Worm (Caenorhabditis elegans): ENCODE data around the gene dhgd-1.
"Not testable (repeated sequence)": the region's sequence is repeated elsewhere in the genome, so short reads cannot be mapped to it uniquely, and the experiment has no call there.

dhgd-1 gene

ce11 chrII:11551981-11552380 is at the start of gene dhgd-1:
Gene dhgd-1 (minus strand): TSS chrII:11552081.
- TF ChIP-seq him-1, dao-5, W03F9.2 (tag; optimal IDR thresholded peaks at IDR 0.05): not testable (repeated sequence)

ce11 chrII:11600711-11601110 is 48.8 kb upstream of the dhgd-1 start, which contains the start of gene F07A11.4:
Gene F07A11.4 (plus strand): TSS chrII:11601011.
- no peak for TF ChIP-seq W03F9.2 (tag; optimal IDR thresholded peaks at IDR 0.05)
- TF ChIP-seq dao-5 (tag; optimal IDR thresholded peaks at IDR 0.05), result no peak
- no peak for TF ChIP-seq him-1 (tag; optimal IDR thresholded peaks at IDR 0.05)

- TF ChIP-seq W03F9.2 (tag; optimal IDR thresholded peaks at IDR 0.05), result no peak
- no peak for TF ChIP-seq dao-5 (tag; optimal IDR thresholded peaks at IDR 0.05)
- no peak for TF ChIP-seq him-1 (tag; optimal IDR thresholded peaks at IDR 0.05)
Measured at ce11 chrII:11599751-11600150, 47.9 kb upstream of the dhgd-1 start, which contains the start of gene npp-5. Gene npp-5 (minus strand): TSS chrII:11599809.

- TF ChIP-seq him-1 (tag; optimal IDR thresholded peaks at IDR 0.05) (no peak), dao-5 (tag; optimal IDR thresholded peaks at IDR 0.05) (no peak), W03F9.2 (tag; optimal IDR thresholded peaks at IDR 0.05) (no peak)
Measured at ce11 chrII:11596157-11596740, 44.4 kb upstream of the dhgd-1 start.

- TF ChIP-seq dao-5 (tag; optimal IDR thresholded peaks at IDR 0.05), result no peak
- TF ChIP-seq W03F9.2 (tag; optimal IDR thresholded peaks at IDR 0.05), result no peak
- no peak for TF ChIP-seq him-1 (tag; optimal IDR thresholded peaks at IDR 0.05)
Measured at ce11 chrII:11595368-11595996, 43.6 kb upstream of the dhgd-1 start, which contains the start of gene gfat-1. Gene gfat-1 (minus strand): TSS chrII:11595418.

- TF ChIP-seq him-1 (tag; optimal IDR thresholded peaks at IDR 0.05), result no peak
- no peak for TF ChIP-seq dao-5 (tag; optimal IDR thresholded peaks at IDR 0.05)
- TF ChIP-seq W03F9.2 (tag; optimal IDR thresholded peaks at IDR 0.05), result no peak
Measured at ce11 chrII:11592023-11592422, 40.1 kb upstream of the dhgd-1 start, which contains the start of gene F07A11.1. Gene F07A11.1 (minus strand): TSS chrII:11592123.

- no peak for TF ChIP-seq dao-5 (tag; optimal IDR thresholded peaks at IDR 0.05)
- no peak for TF ChIP-seq W03F9.2 (tag; optimal IDR thresholded peaks at IDR 0.05)
Measured at ce11 chrII:11591558-11591957, 39.7 kb upstream of the dhgd-1 start.

- no peak for TF ChIP-seq him-1 (tag; optimal IDR thresholded peaks at IDR 0.05)
Measured at ce11 chrII:11588304-11588703, 36.4 kb upstream of the dhgd-1 start.

- TF ChIP-seq W03F9.2 (tag; optimal IDR thresholded peaks at IDR 0.05) (no peak), him-1 (tag; optimal IDR thresholded peaks at IDR 0.05) (no peak), dao-5 (tag; optimal IDR thresholded peaks at IDR 0.05) (no peak)
Measured at ce11 chrII:11582698-11583097, 30.8 kb upstream of the dhgd-1 start, which contains the start of gene ints-7. Gene ints-7 (plus strand): TSS chrII:11582849.

ce11 chrII:11578327-11578726 is 26.4 kb upstream of the dhgd-1 start, which contains the start of gene smc-6:
Gene smc-6 (plus strand): TSS chrII:11578716.
- no peak for TF ChIP-seq him-1 (tag; optimal IDR thresholded peaks at IDR 0.05)
- TF ChIP-seq dao-5 (tag; optimal IDR thresholded peaks at IDR 0.05), result no peak

- TF ChIP-seq him-1 (tag; optimal IDR thresholded peaks at IDR 0.05), result no peak
- TF ChIP-seq W03F9.2 (tag; optimal IDR thresholded peaks at IDR 0.05), result no peak
- no peak for TF ChIP-seq dao-5 (tag; optimal IDR thresholded peaks at IDR 0.05)
Measured at ce11 chrII:11577861-11578260, 26.0 kb upstream of the dhgd-1 start.

ce11 chrII:11577397-11577796 is 25.5 kb upstream of the dhgd-1 start, which contains the start of gene pcs-1:
Gene pcs-1 (minus strand): TSS chrII:11577740.
- TF ChIP-seq him-1 (tag; optimal IDR thresholded peaks at IDR 0.05), result no peak
- TF ChIP-seq W03F9.2 (tag; optimal IDR thresholded peaks at IDR 0.05), result no peak
- TF ChIP-seq dao-5 (tag; optimal IDR thresholded peaks at IDR 0.05), result no peak

- TF ChIP-seq him-1 (tag; optimal IDR thresholded peaks at IDR 0.05) (no peak), dao-5 (tag; optimal IDR thresholded peaks at IDR 0.05) (no peak), W03F9.2 (tag; optimal IDR thresholded peaks at IDR 0.05) (no peak)
Measured at ce11 chrII:11572944-11573343, 21.1 kb upstream of the dhgd-1 start, which contains the start of gene F54D5.2. Gene F54D5.2 (plus strand): TSS chrII:11573180.

ce11 chrII:11571260-11571854 is 19.5 kb upstream of the dhgd-1 start, which contains the start of gene F54D5.3:
Gene F54D5.3 (plus strand): TSS chrII:11571805.
- TF ChIP-seq W03F9.2 (tag; optimal IDR thresholded peaks at IDR 0.05) (no peak), dao-5 (tag; optimal IDR thresholded peaks at IDR 0.05) (no peak), him-1 (tag; optimal IDR thresholded peaks at IDR 0.05) (no peak)
